Worm (Caenorhabditis elegans): ENCODE measurements around the gene ZK829.1.

DNA sequence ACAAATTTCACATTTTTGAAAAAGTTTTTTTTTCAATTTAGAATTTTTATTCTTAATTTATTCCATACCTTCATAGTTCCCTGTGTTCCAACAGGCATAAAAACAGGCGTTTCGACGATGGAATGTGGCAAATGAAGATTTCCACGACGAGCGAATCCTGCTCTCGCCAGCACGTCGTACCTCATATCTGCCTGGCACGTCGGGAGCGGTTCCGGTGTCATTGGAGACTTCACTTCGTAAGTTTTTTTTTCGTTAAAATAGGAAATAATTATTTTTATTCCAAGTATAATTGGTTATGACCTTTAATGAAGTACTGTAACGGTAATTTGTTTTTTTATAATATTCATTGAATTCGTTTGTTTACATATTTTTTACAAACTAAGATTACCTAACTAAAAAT is 17.4 kb upstream of the ZK829.1 start, which contains the start of gene tgt-1:
- TF ChIP-seq elt-3 (tag; optimal IDR thresholded peaks at IDR 0.05) (no peak), nhr-11 (tag; optimal IDR thresholded peaks at IDR 0.05) (no peak), nhr-77 (tag; optimal IDR thresholded peaks at IDR 0.05) (no peak), F13H6.1 (tag; optimal IDR thresholded peaks at IDR 0.05) (no peak), R02D3.7 (tag; optimal IDR thresholded peaks at IDR 0.05) (no peak), lsy-2 (tag; optimal IDR thresholded peaks at IDR 0.05) (no peak)
